Fruit fly (Drosophila melanogaster) whole organism, embryonic: ENCODE measurements around the gene CG11267.

Experiments
- CG11696 ChIP-seq: fragments of 200-800 bp; sonication (Bioruptor generic); IDR thresholded peaks from 2 replicates; pipeline ENCODE4 v1.3.6; 2022; ENCODE audit warnings: missing biosample characterization, missing genetic modification characterization
- CG12236 ChIP-seq: fragments of 200-800 bp; sonication (Bioruptor generic); optimal IDR thresholded peaks from 2 replicates; lab custom pipeline; 2016; ENCODE audit warnings: missing biosample characterization, missing genetic modification characterization
- CG18599 ChIP-seq: fragments of 200-800 bp; sonication (Bioruptor generic); optimal IDR thresholded peaks from 3 replicates; lab custom pipeline; 2017; ENCODE audit warnings: missing biosample characterization, missing genetic modification characterization, mild to moderate bottlenecking, moderate library complexity, missing genetic modification reagents
- CG2120 ChIP-seq: fragments of 200-800 bp; sonication (Bioruptor generic); optimal IDR thresholded peaks from 3 replicates; lab custom pipeline; 2016; ENCODE audit warnings: missing biosample characterization, missing genetic modification characterization
- CG30403 ChIP-seq: fragments of 200-800 bp; sonication (Bioruptor generic); optimal IDR thresholded peaks from 3 replicates; lab custom pipeline; 2016; ENCODE audit warnings: missing biosample characterization, missing genetic modification characterization
- CG6254 ChIP-seq: fragments of 200-800 bp; sonication (Bioruptor generic); optimal IDR thresholded peaks from 3 replicates; lab custom pipeline; 2017; ENCODE audit warnings: mild to moderate bottlenecking, missing biosample characterization, missing genetic modification reagents, missing genetic modification characterization
- CG8388 ChIP-seq: fragments of 200-800 bp; sonication (Bioruptor generic); optimal IDR thresholded peaks from 2 replicates; lab custom pipeline; 2019; ENCODE audit warnings: missing biosample characterization, mild to moderate bottlenecking, missing genetic modification characterization, moderate library complexity
- Dek ChIP-seq: fragments of 200-800 bp; sonication (Bioruptor generic); optimal IDR thresholded peaks from 3 replicates; lab custom pipeline; 2019; ENCODE audit warnings: missing biosample characterization, mild to moderate bottlenecking, missing genetic modification characterization, moderate library complexity
- Gsc ChIP-seq: fragments of 200-800 bp; sonication (Bioruptor generic); IDR thresholded peaks from 2 replicates; pipeline ENCODE4 v1.3.6; 2022; ENCODE audit warnings: missing biosample characterization, missing genetic modification characterization
- H15 ChIP-seq: fragments of 200-800 bp; sonication (Bioruptor generic); IDR thresholded peaks from 3 replicates; pipeline ENCODE4 v1.3.6; 2022; ENCODE audit warnings: missing biosample characterization, missing genetic modification characterization
- HLH3B ChIP-seq: fragments of 200-800 bp; sonication (Bioruptor generic); IDR thresholded peaks from 2 replicates; pipeline ENCODE4 v1.3.6; 2022; ENCODE audit warnings: missing biosample characterization, missing genetic modification characterization
- Hr39 ChIP-seq: fragments of >200 bp; optimal IDR thresholded peaks from 2 replicates; lab custom pipeline; 2017
- Meics ChIP-seq: fragments of 200-800 bp; sonication (Bioruptor generic); optimal IDR thresholded peaks from 2 replicates; lab custom pipeline; 2017; ENCODE audit warnings: missing biosample characterization, mild to moderate bottlenecking, missing genetic modification characterization
- NC2β ChIP-seq: fragments of 200-800 bp; sonication (Bioruptor generic); optimal IDR thresholded peaks from 2 replicates; lab custom pipeline; 2016; ENCODE audit warnings: missing biosample characterization, missing genetic modification characterization
- NFAT ChIP-seq: fragments of 200-800 bp; sonication (Bioruptor generic); IDR thresholded peaks from 2 replicates; pipeline ENCODE4 v1.3.6; 2022; ENCODE audit warnings: missing biosample characterization, missing genetic modification characterization
- Pdp1 ChIP-seq, 2 experiments: fragments of 200-800 bp; sonication (Bioruptor generic); optimal IDR thresholded peaks; 3 replicates each; lab custom pipeline; 2016; ENCODE audit warnings: missing biosample characterization in 2 of 2, missing genetic modification characterization in 2 of 2, mild to moderate bottlenecking in 1 of 2, moderate library complexity in 1 of 2
- Ptx1 ChIP-seq: fragments of 200-800 bp; sonication (Bioruptor generic); IDR thresholded peaks from 2 replicates; pipeline ENCODE4 v1.3.6; 2022; ENCODE audit warnings: missing biosample characterization, missing genetic modification characterization
- Rfx ChIP-seq: fragments of 200-800 bp; sonication (Bioruptor generic); IDR thresholded peaks from 2 replicates; pipeline ENCODE4 v1.3.6; 2022; ENCODE audit warnings: missing biosample characterization, missing genetic modification characterization
- Sox102F ChIP-seq: fragments of 200-800 bp; sonication (Bioruptor generic); optimal IDR thresholded peaks from 2 replicates; lab custom pipeline; 2018; ENCODE audit warnings: missing biosample characterization, mild to moderate bottlenecking, missing genetic modification characterization, moderate library complexity
- Spps ChIP-seq: fragments of 200-800 bp; sonication (Bioruptor generic); optimal IDR thresholded peaks from 2 replicates; lab custom pipeline; 2018; ENCODE audit warnings: missing biosample characterization, mild to moderate bottlenecking, missing genetic modification characterization
- Sry-δ ChIP-seq: fragments of 200-800 bp; sonication (Bioruptor generic); optimal IDR thresholded peaks from 2 replicates; lab custom pipeline; 2016; ENCODE audit warnings: missing biosample characterization, missing genetic modification characterization
- ac ChIP-seq: fragments of 200-800 bp; sonication (Bioruptor generic); optimal IDR thresholded peaks from 3 replicates; lab custom pipeline; 2017; ENCODE audit warnings: missing biosample characterization, mild to moderate bottlenecking, missing genetic modification characterization
- bab2 ChIP-seq: fragments of 200-800 bp; sonication (Bioruptor generic); optimal IDR thresholded peaks from 2 replicates; lab custom pipeline; 2016; ENCODE audit warnings: missing biosample characterization, missing genetic modification characterization
- cad ChIP-seq: fragments of >200 bp; optimal IDR thresholded peaks from 2 replicates; lab custom pipeline; 2017; ENCODE audit warnings: missing biosample characterization, missing genetic modification characterization
- cato ChIP-seq: fragments of 200-800 bp; sonication (Bioruptor generic); optimal IDR thresholded peaks from 2 replicates; lab custom pipeline; 2016; ENCODE audit warnings: missing biosample characterization, missing genetic modification characterization, borderline replicate concordance
- chif ChIP-seq, 2 experiments: fragments of 200-800 bp; sonication (Bioruptor generic); optimal IDR thresholded peaks; 3 replicates each; lab custom pipeline; 2016; ENCODE audit warnings: missing biosample characterization in 2 of 2, missing genetic modification characterization in 2 of 2
- da ChIP-seq: fragments of 200-800 bp; sonication (Bioruptor generic); optimal IDR thresholded peaks from 2 replicates; lab custom pipeline; 2016; ENCODE audit warnings: missing biosample characterization, missing genetic modification characterization
- dpn ChIP-seq, 2 experiments: fragments of 200-800 bp; sonication (Bioruptor generic); optimal IDR thresholded peaks; 3 replicates each; lab custom pipeline; 2016; ENCODE audit warnings: missing biosample characterization in 2 of 2, missing genetic modification characterization in 2 of 2
- grn ChIP-seq: fragments of 200-800 bp; sonication (Bioruptor generic); optimal IDR thresholded peaks from 3 replicates; lab custom pipeline; 2017; ENCODE audit warnings: missing biosample characterization, missing genetic modification characterization
- gro ChIP-seq: fragments of 200-800 bp; sonication (Bioruptor generic); optimal IDR thresholded peaks from 2 replicates; lab custom pipeline; 2016; ENCODE audit warnings: missing biosample characterization, missing genetic modification characterization
- gsb ChIP-seq: fragments of 200-800 bp; sonication (Bioruptor generic); IDR thresholded peaks from 2 replicates; pipeline ENCODE4 v1.3.6; 2022; ENCODE audit warnings: missing biosample characterization, missing genetic modification characterization
- lola ChIP-seq, 3 experiments: fragments of >200 bp in 2 of 3; fragments of 200-800 bp in 1 of 3; sonication (Bioruptor generic) in 1 of 3; optimal IDR thresholded peaks; 2 replicates each; lab custom pipeline; 2017 to 2019; ENCODE audit warnings: missing biosample characterization in 3 of 3, missing genetic modification characterization in 3 of 3, mild to moderate bottlenecking in 1 of 3, moderate library complexity in 1 of 3
- odd ChIP-seq: fragments of 200-800 bp; sonication (Bioruptor generic); optimal IDR thresholded peaks from 2 replicates; lab custom pipeline; 2017; ENCODE audit warnings: missing biosample characterization, mild to moderate bottlenecking, missing genetic modification characterization
- pho ChIP-seq: fragments of 200-800 bp; sonication (Bioruptor generic); optimal IDR thresholded peaks from 2 replicates; lab custom pipeline; 2016; ENCODE audit warnings: missing biosample characterization, missing genetic modification characterization
- phol ChIP-seq: fragments of 200-800 bp; sonication (Bioruptor generic); optimal IDR thresholded peaks from 3 replicates; lab custom pipeline; 2018; ENCODE audit warnings: missing biosample characterization, mild to moderate bottlenecking, missing genetic modification characterization, moderate library complexity
- schlank ChIP-seq: fragments of 200-800 bp; sonication (Bioruptor generic); optimal IDR thresholded peaks from 2 replicates; lab custom pipeline; 2018; ENCODE audit warnings: missing biosample characterization, mild to moderate bottlenecking, missing genetic modification characterization
- sd ChIP-seq: fragments of 200-800 bp; sonication (Bioruptor generic); optimal IDR thresholded peaks from 3 replicates; lab custom pipeline; 2018; ENCODE audit warnings: missing biosample characterization, mild to moderate bottlenecking, missing genetic modification characterization, moderate library complexity
- seq ChIP-seq: fragments of 200-800 bp; sonication (Bioruptor generic); IDR thresholded peaks from 2 replicates; pipeline ENCODE4 v1.3.6; 2022; ENCODE audit warnings: missing biosample characterization, missing genetic modification characterization
- toy ChIP-seq: fragments of 200-800 bp; sonication (Bioruptor generic); IDR thresholded peaks from 2 replicates; pipeline ENCODE4 v1.3.6; 2022; ENCODE audit warnings: missing biosample characterization, missing genetic modification characterization
- trem ChIP-seq: fragments of 200-800 bp; optimal IDR thresholded peaks from 3 replicates; lab custom pipeline; 2019; ENCODE audit warnings: missing biosample characterization, mild to moderate bottlenecking, missing genetic modification characterization, moderate library complexity
- unpg ChIP-seq: fragments of 200-800 bp; sonication (Bioruptor generic); optimal IDR thresholded peaks from 3 replicates; lab custom pipeline; 2018; ENCODE audit warnings: missing biosample characterization, mild to moderate bottlenecking, missing genetic modification characterization, moderate library complexity
- zf30C ChIP-seq: fragments of 200-800 bp; sonication (Bioruptor generic); optimal IDR thresholded peaks from 3 replicates; lab custom pipeline; 2018; ENCODE audit warnings: missing biosample characterization, mild to moderate bottlenecking, missing genetic modification characterization
- zfh2 ChIP-seq: fragments of 200-800 bp; sonication (Bioruptor generic); optimal IDR thresholded peaks from 2 replicates; lab custom pipeline; 2016; ENCODE audit warnings: missing biosample characterization, missing genetic modification characterization

Gene CG11267

DNA sequence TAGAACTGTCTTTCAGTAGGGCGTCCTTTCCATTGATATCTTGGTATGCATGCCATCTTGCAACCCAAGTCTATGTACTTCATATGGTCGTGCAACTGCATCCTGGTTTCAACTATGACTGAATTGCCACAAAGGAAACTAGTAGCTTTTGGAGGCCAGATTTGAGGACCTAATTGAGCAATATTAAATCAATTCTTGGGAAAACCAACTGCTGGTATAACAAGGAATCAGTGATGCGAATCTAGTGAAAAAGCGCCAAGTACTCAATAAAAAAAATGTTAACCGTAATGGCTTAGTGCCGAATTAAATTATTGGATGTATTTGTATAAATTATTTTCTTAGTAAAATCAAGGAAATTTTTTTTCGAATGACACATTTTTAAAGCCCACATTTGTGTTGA is 48.2 kb upstream of the CG11267 start, which contains the start of gene Or69a:
Gene Or69a, minus strand, starts transcription at position 101 of the 400 bp plus-strand sequence.
- TF ChIP-seq Gsc (GFP tag; lab: Robert Waterston, UW) = no peak
- no peak for TF ChIP-seq odd
- no peak for TF ChIP-seq Hr39 (lab: Kevin White, UChicago)
- no peak for TF ChIP-seq ac (GFP tag; lab: Kevin White, UChicago)
- TF ChIP-seq CG8388 = no peak
- no peak for TF ChIP-seq NFAT (GFP tag; lab: Robert Waterston, UW)
- TF ChIP-seq unpg (GFP tag; lab: Kevin White, UChicago) = no peak
- no peak for TF ChIP-seq cad (GFP tag; lab: Kevin White, UChicago)
- no peak for TF ChIP-seq CG12236 (GFP tag; lab: Kevin White, UChicago)
- no peak for TF ChIP-seq CG18599 (GFP tag; lab: Kevin White, UChicago)
- no peak for TF ChIP-seq Meics (GFP tag; lab: Kevin White, UChicago)
- no peak for TF ChIP-seq Spps (tag; lab: Kevin White, UChicago)
- no peak for TF ChIP-seq HLH3B (GFP tag; lab: Robert Waterston, UW)
- TF ChIP-seq Dek (tag; lab: Kevin White, UChicago) = no peak
- no peak for TF ChIP-seq chif (GFP tag; optimal IDR thresholded peaks at IDR 0.05; lab: Kevin White, UChicago)
- no peak for TF ChIP-seq bab2
- no peak for TF ChIP-seq CG30403 (GFP tag; lab: Kevin White, UChicago)
- no peak for TF ChIP-seq trem (tag; lab: Kevin White, UChicago)

DNA sequence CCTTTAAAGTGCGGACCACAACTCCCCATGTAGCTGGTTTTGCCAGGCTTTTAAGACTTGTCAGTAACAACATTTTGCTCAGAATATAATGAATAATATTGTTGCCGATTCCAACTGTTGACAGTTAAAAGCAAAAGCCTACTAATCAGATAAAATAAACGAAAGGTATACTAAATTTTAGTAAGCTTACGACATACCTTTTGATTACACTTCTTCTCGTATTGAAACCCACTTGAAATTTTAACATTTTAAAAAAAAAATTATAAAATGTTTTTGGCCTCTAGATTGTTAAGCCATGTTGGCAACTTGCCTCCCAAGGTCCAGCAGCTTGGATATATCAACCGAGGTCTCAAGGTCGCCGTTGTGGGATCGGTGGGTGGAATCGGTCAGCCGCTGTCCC is 43.6 kb upstream of the CG11267 start, which contains the start of the genes CG10748 and CG10749:
Gene CG10748, minus strand, starts transcription at position 101 of the 400 bp plus-strand sequence.
Gene CG10749, plus strand, starts transcription at position 216 of the 400 bp plus-strand sequence.
- TF ChIP-seq Dek (tag; lab: Kevin White, UChicago) = no peak
- no peak for TF ChIP-seq pho
- no peak for TF ChIP-seq schlank (tag; lab: Kevin White, UChicago)
- TF ChIP-seq Rfx = no peak
- TF ChIP-seq dpn (GFP tag; optimal IDR thresholded peaks at IDR 0.05; lab: Kevin White, UChicago) = no peak
- no peak for TF ChIP-seq Sox102F
- TF ChIP-seq da = no peak
- no peak for TF ChIP-seq Ptx1 (GFP tag; lab: Robert Waterston, UW)
- TF ChIP-seq zf30C (GFP tag; lab: Kevin White, UChicago) = no peak
- TF ChIP-seq Pdp1 (GFP tag; optimal IDR thresholded peaks at IDR 0.05; lab: Kevin White, UChicago) = no peak
- no peak for TF ChIP-seq cato (GFP tag; lab: Kevin White, UChicago)
- no peak for TF ChIP-seq H15 (GFP tag; lab: Robert Waterston, UW)
- no peak for TF ChIP-seq CG11696 (GFP tag; lab: Robert Waterston, UW)

DNA sequence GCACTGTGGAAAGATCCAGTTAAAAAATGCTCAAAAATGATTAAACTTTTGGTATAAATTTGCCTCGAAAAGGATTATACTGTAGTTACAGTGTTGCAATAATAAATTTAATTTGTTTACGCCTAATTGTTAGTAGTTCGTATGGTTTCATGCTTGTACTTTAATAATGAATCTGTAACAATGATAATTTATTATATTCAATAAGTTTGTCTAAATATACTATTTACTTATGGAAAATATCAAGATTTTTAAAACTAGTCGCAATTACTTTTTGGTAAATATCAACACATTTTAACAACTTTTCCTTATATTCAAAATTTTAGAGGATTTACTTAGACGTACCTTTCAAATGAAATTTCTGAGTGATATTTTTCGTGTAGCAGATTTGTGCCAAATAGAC is 21.0 kb upstream of the CG11267 start, which contains the start of gene CG11262:
Gene CG11262, plus strand, starts transcription at position 301 of the 400 bp plus-strand sequence.
- TF ChIP-seq toy = no peak
- no peak for TF ChIP-seq Sry-δ (GFP tag; lab: Kevin White, UChicago)
- no peak for TF ChIP-seq lola (GFP tag; optimal IDR thresholded peaks at IDR 0.05; lab: Kevin White, UChicago)
- no peak for TF ChIP-seq zfh2 (GFP tag; lab: Kevin White, UChicago)
- no peak for TF ChIP-seq gsb (GFP tag; lab: Robert Waterston, UW)
- no peak for TF ChIP-seq gro
- TF ChIP-seq CG6254 (GFP tag; lab: Kevin White, UChicago) = no peak
- no peak for TF ChIP-seq CG2120 (GFP tag; lab: Kevin White, UChicago)
- TF ChIP-seq phol (tag; lab: Kevin White, UChicago) = no peak
- TF ChIP-seq NC2β (GFP tag; lab: Kevin White, UChicago) = no peak
- TF ChIP-seq sd (tag; lab: Kevin White, UChicago) = no peak
- TF ChIP-seq seq (GFP tag; lab: Robert Waterston, UW) = no peak
- no peak for TF ChIP-seq grn (GFP tag; lab: Kevin White, UChicago)
